Fruit fly (Drosophila melanogaster) S2 (cell line): ENCODE measurements around the gene plh.

ENCODE experiments used
- CG8478 ChIP-seq: fragments of >200 bp; optimal IDR thresholded peaks from 2 replicates; lab custom pipeline; 2018
- CTCF ChIP-seq, 2 experiments: fragments of >200 bp; optimal IDR thresholded peaks; 2 replicates each; lab custom pipeline; 2018

plh gene

dm6 chr3R:5022426-5022825 lies 11.6 kb upstream of the plh start:
- TF ChIP-seq CTCF (optimal IDR thresholded peaks at IDR 0.05; lab: Kevin White, UChicago) (no peak), CG8478 (lab: Kevin White, UChicago) (no peak)

dm6 chr3R:5021431-5021999 lies 10.7 kb upstream of the plh start:
- TF ChIP-seq CG8478 (lab: Kevin White, UChicago) = no peak

- no peak for TF ChIP-seq CTCF (optimal IDR thresholded peaks at IDR 0.05; lab: Kevin White, UChicago)
- TF ChIP-seq CG8478 (lab: Kevin White, UChicago) = no peak
These were observed 10.1 kb upstream of the plh start for dm6 chr3R:5020915-5021412.

dm6 chr3R:5020287-5020686 lies 9.5 kb upstream of the plh start:
- TF ChIP-seq CG8478 (lab: Kevin White, UChicago) (no peak), CTCF (optimal IDR thresholded peaks at IDR 0.05; lab: Kevin White, UChicago) (no peak)

dm6 chr3R:5019436-5019835 lies 8.6 kb upstream of the plh start:
- TF ChIP-seq CG8478 (lab: Kevin White, UChicago) (no peak), CTCF (optimal IDR thresholded peaks at IDR 0.05; lab: Kevin White, UChicago) (no peak)

- TF ChIP-seq CG8478 (lab: Kevin White, UChicago) (no peak), CTCF (optimal IDR thresholded peaks at IDR 0.05; lab: Kevin White, UChicago) (no peak)
These were observed 7.9 kb upstream of the plh start for dm6 chr3R:5018512-5019275.

dm6 chr3R:5017088-5017487 lies 6.3 kb upstream of the plh start:
- TF ChIP-seq CG8478 (lab: Kevin White, UChicago) (no peak), CTCF (optimal IDR thresholded peaks at IDR 0.05; lab: Kevin White, UChicago) (no peak)

dm6 chr3R:5016280-5016679 lies 5.4 kb upstream of the plh start:
- no peak for TF ChIP-seq CTCF (optimal IDR thresholded peaks at IDR 0.05; lab: Kevin White, UChicago)

- TF ChIP-seq CTCF (optimal IDR thresholded peaks at IDR 0.05; lab: Kevin White, UChicago) (no peak), CG8478 (lab: Kevin White, UChicago) (no peak)
These were observed 4.3 kb upstream of the plh start for dm6 chr3R:5015168-5015567.

dm6 chr3R:5014689-5015088 lies 3.9 kb upstream of the plh start:
- TF ChIP-seq CTCF (optimal IDR thresholded peaks at IDR 0.05; lab: Kevin White, UChicago) = no peak

- TF ChIP-seq CG8478 (lab: Kevin White, UChicago) (no peak), CTCF (optimal IDR thresholded peaks at IDR 0.05; lab: Kevin White, UChicago) (no peak)
These were observed 2.7 kb upstream of the plh start for dm6 chr3R:5013503-5013902.

dm6 chr3R:5012674-5013073 lies 1.8 kb upstream of the plh start:
- TF ChIP-seq CTCF (optimal IDR thresholded peaks at IDR 0.05; lab: Kevin White, UChicago) (no peak), CG8478 (lab: Kevin White, UChicago) (no peak)

- no peak for TF ChIP-seq CG8478 (lab: Kevin White, UChicago)
These were observed 1.1 kb upstream of the plh start for dm6 chr3R:5011908-5012307.

- TF ChIP-seq CG8478 (lab: Kevin White, UChicago) = no peak
- no peak for TF ChIP-seq CTCF (optimal IDR thresholded peaks at IDR 0.05; lab: Kevin White, UChicago)
These were observed 678 bp downstream of the plh start for dm6 chr3R:5010153-5010552.

- TF ChIP-seq CG8478 (lab: Kevin White, UChicago) (no peak), CTCF (optimal IDR thresholded peaks at IDR 0.05; lab: Kevin White, UChicago) (no peak)
These were observed 10.2 kb downstream of the plh start for dm6 chr3R:5000663-5001062.

- TF ChIP-seq CG8478 (lab: Kevin White, UChicago) (no peak), CTCF (optimal IDR thresholded peaks at IDR 0.05; lab: Kevin White, UChicago) (no peak)
These were observed 12.1 kb downstream of the plh start for dm6 chr3R:4998739-4999138.
